Worm (Caenorhabditis elegans): ENCODE data around the gene C50D2.10.
A peak's percentile ranks its signal among the peaks of the same experiment; 100 is the strongest.

C50D2.10 gene

ce11 chrII:84134-84533 is 14.8 kb upstream of the C50D2.10 start, which contains the start of gene C50D2.6:
Gene C50D2.6, plus strand, starts transcription at chrII:84434.
- TF ChIP-seq rpc-1 (optimal IDR thresholded peaks at IDR 0.05), result no peak
- no peak for TF ChIP-seq rpc-1 (tag; optimal IDR thresholded peaks at IDR 0.05)
- TF ChIP-seq ceh-79 (tag; optimal IDR thresholded peaks at IDR 0.05), result no peak
- no peak for TF ChIP-seq F33H1.4 (GFP tag; IDR thresholded peaks at IDR 0.05)
- TF ChIP-seq snpc-4 (GFP tag; optimal IDR thresholded peaks at IDR 0.05), result no peak
- no peak for TF ChIP-seq snpc-4 (tag; optimal IDR thresholded peaks at IDR 0.05)
- TF ChIP-seq dox-1 (GFP tag; IDR thresholded peaks at IDR 0.05), result no peak
- TF ChIP-seq attf-3 (GFP tag; conservative IDR thresholded peaks at IDR 0.05), result no peak
- no peak for TF ChIP-seq B0035.1 (tag; optimal IDR thresholded peaks at IDR 0.05)
- no peak for TF ChIP-seq akir-1 (GFP tag; optimal IDR thresholded peaks at IDR 0.05)
- TF ChIP-seq lin-54 (GFP tag; optimal IDR thresholded peaks at IDR 0.05), result no peak
- TF ChIP-seq T26A5.8 (tag; optimal IDR thresholded peaks at IDR 0.05), result no peak
- no peak for TF ChIP-seq him-1 (tag; optimal IDR thresholded peaks at IDR 0.05)
- no peak for TF ChIP-seq ztf-25 (GFP tag; IDR thresholded peaks at IDR 0.05)
- TF ChIP-seq ztf-18 (tag; optimal IDR thresholded peaks at IDR 0.05), result no peak
- no peak for TF ChIP-seq sptf-2 (GFP tag; optimal IDR thresholded peaks at IDR 0.05)
- no peak for TF ChIP-seq egl-18 (GFP tag; IDR thresholded peaks at IDR 0.05)
- TF ChIP-seq B0336.3 (GFP tag; IDR thresholded peaks at IDR 0.05), result no peak
- no peak for TF ChIP-seq T07F8.4 (tag; optimal IDR thresholded peaks at IDR 0.05)
- no peak for TF ChIP-seq die-1 (tag; optimal IDR thresholded peaks at IDR 0.05)

DNA sequence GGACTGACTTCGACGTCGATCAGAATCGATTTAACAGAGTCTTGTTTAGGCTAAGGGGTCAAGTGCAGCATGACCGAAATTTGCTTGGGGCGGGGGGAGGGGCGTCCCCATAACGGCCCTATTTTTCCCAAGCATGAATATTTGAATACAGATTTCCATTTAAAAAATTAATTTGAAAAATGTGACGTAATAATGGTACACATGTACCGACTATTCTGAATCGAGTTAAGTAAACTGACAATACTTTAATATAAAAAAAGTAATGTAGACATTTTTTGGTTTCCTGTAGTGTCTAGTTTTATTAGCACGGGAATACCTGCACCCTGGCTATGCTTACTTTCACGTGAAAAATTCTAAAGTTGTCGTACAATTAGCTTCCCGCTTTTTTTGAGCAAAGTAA is 12.1 kb upstream of the C50D2.10 start:
- TF ChIP-seq F22D6.2 (tag; optimal IDR thresholded peaks at IDR 0.05) (no peak), F52B5.7 (tag; optimal IDR thresholded peaks at IDR 0.05) (no peak), Y53G8AR.9 (GFP tag; conservative IDR thresholded peaks at IDR 0.05) (no peak), mxl-1 (tag; optimal IDR thresholded peaks at IDR 0.05) (no peak), ztf-3 (GFP tag; optimal IDR thresholded peaks at IDR 0.05) (no peak), nhr-80 (tag; optimal IDR thresholded peaks at IDR 0.05) (no peak), ztf-22 (GFP tag; optimal IDR thresholded peaks at IDR 0.05) (no peak), ets-4 (GFP tag; optimal IDR thresholded peaks at IDR 0.05) (no peak), lsl-1 (GFP tag; optimal IDR thresholded peaks at IDR 0.05) (no peak), dpff-1 (tag; optimal IDR thresholded peaks at IDR 0.05) (no peak), xnd-1 (tag; optimal IDR thresholded peaks at IDR 0.05) (no peak), tlf-1 (GFP tag; optimal IDR thresholded peaks at IDR 0.05) (no peak), ceh-91 (GFP tag; IDR thresholded peaks at IDR 0.05) (no peak), K12H6.12 (tag; optimal IDR thresholded peaks at IDR 0.05) (no peak), akir-1 (GFP tag; optimal IDR thresholded peaks at IDR 0.05) (no peak), bed-1 (GFP tag; IDR thresholded peaks at IDR 0.05) (no peak), hsf-1 (GFP tag; IDR thresholded peaks at IDR 0.05) (no peak)

- TF ChIP-seq T07F8.4 (tag; optimal IDR thresholded peaks at IDR 0.05) (no peak), K12H6.12 (tag; optimal IDR thresholded peaks at IDR 0.05) (no peak), F39B2.1 (GFP tag; IDR thresholded peaks at IDR 0.05) (no peak), let-607 (tag; optimal IDR thresholded peaks at IDR 0.05) (no peak), snpc-4 (GFP tag; optimal IDR thresholded peaks at IDR 0.05) (no peak), snpc-4 (tag; optimal IDR thresholded peaks at IDR 0.05) (no peak), F57C9.4 (tag; optimal IDR thresholded peaks at IDR 0.05) (no peak), him-1 (tag; optimal IDR thresholded peaks at IDR 0.05) (peak; percentile 95), C17E4.6 (GFP tag; IDR thresholded peaks at IDR 0.05) (no peak), pha-4 (tag; optimal IDR thresholded peaks at IDR 0.05) (no peak)
Measured at ce11 chrII:87937-88336, 11.0 kb upstream of the C50D2.10 start.
